Fruit fly (Drosophila melanogaster) whole organism, wandering third instar larva: ENCODE results near the gene Prp4k.

ENCODE experiments used
- Abd-B ChIP-seq: fragments of >200 bp; optimal IDR thresholded peaks from 2 replicates; lab custom pipeline; 2017; ENCODE audit warnings: missing biosample characterization, missing genetic modification characterization
- Dfd ChIP-seq: fragments of >200 bp; optimal IDR thresholded peaks from 2 replicates; lab custom pipeline; 2017; ENCODE audit warnings: missing biosample characterization, missing genetic modification characterization
- Hr78 ChIP-seq: fragments of >200 bp; optimal IDR thresholded peaks from 2 replicates; lab custom pipeline; 2017; ENCODE audit warnings: missing biosample characterization, missing genetic modification characterization
- br ChIP-seq: fragments of 200-800 bp; sonication (Bioruptor generic); optimal IDR thresholded peaks from 2 replicates; lab custom pipeline; 2016; ENCODE audit warnings: missing biosample characterization, missing genetic modification characterization
- fru ChIP-seq: fragments of 200-800 bp; sonication (Bioruptor generic); optimal IDR thresholded peaks from 3 replicates; lab custom pipeline; 2016; ENCODE audit warnings: missing biosample characterization, mild to moderate bottlenecking, missing genetic modification characterization
- pan ChIP-seq: fragments of >200 bp; optimal IDR thresholded peaks from 2 replicates; lab custom pipeline; 2017

DNA sequence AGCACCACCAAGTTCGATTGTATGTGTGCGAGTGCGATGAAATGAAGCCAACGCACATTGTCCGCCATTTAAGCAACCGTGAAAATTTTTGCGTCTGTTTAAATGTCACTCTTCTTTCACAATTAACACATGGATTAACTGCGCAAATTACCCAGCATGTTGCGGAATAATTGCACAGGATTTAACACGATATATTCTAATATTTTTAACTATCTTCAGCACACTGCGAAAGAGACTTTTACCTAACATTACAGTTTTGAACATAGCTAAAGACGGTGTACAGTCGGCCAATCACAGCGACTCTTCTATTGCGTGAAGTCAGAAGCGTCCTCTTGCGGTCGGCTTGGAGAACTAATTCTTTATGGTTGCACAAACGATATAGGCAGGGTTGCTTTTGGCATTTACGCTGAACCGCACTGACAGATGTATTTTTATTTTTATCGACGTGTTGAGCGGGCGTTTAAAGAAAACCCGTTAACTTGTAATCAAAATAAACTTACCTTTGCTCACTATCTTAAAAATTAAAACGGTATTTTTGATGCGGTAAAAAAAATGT, 35.5 kb upstream of the Prp4k start:
- no peak for TF ChIP-seq br (GFP tag; lab: Kevin White, UChicago)
- TF ChIP-seq pan (lab: Kevin White, UChicago), result no peak
- no peak for TF ChIP-seq Dfd
- TF ChIP-seq fru (GFP tag; lab: Kevin White, UChicago), result no peak
- TF ChIP-seq Hr78, result no peak
- no peak for TF ChIP-seq Abd-B (GFP tag; lab: Kevin White, UChicago)
